Fruit fly (Drosophila melanogaster): ENCODE results near the gene CG5280.

CG5280 gene

DNA sequence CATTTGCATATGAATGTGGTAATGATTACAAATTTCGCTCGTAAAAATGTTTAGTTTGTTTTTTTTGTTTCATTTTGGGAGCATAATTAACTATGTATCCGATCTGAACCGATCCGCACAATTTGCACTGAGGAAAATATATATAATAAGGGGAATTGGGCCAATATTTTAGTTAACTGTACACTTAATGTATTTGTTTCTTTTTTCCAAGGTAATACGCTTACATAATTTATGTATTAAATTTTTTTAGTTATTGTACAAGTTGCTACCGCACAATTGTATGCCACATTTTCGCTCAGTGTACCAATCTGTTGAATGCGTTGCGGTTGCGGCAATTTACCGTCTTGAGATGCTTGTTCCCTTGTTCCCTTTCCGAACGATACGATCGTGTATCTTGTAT is 35.7 kb upstream of the CG5280 start (continued):
- TF ChIP-seq Hr78 (GFP tag; optimal IDR thresholded peaks at IDR 0.05) (peak in 1 of 2 experiments; percentile 63), jing (GFP tag; optimal IDR thresholded peaks at IDR 0.05) (peak; percentile 74), tin (GFP tag; optimal IDR thresholded peaks at IDR 0.05) (peak; percentile 82), E2f2 (GFP tag; IDR thresholded peaks at IDR 0.05) (peak; percentile 71), dmrt11E (tag; optimal IDR thresholded peaks at IDR 0.05) (peak; percentile 86), CG9932 (GFP tag; IDR thresholded peaks at IDR 0.05) (peak; percentile 85), Atf6 (GFP tag; IDR thresholded peaks at IDR 0.05) (peak; percentile 83), B-H2 (GFP tag; optimal IDR thresholded peaks at IDR 0.05) (no peak), ftz-f1 (GFP tag; optimal IDR thresholded peaks at IDR 0.05) (no peak), CG12219 (GFP tag; optimal IDR thresholded peaks at IDR 0.05) (peak; percentile 83), her (GFP tag; optimal IDR thresholded peaks at IDR 0.05) (peak; percentile 37), Chrac-16 (GFP tag; optimal IDR thresholded peaks at IDR 0.05) (peak; percentile 78), z (GFP tag; IDR thresholded peaks at IDR 0.05) (peak; percentile 72; the same call in 2 of the 3 replicates), HLH3B (GFP tag; IDR thresholded peaks at IDR 0.05) (peak; percentile 94), Jarid2 (GFP tag; optimal IDR thresholded peaks at IDR 0.05) (peak; percentile 49), wdn (GFP tag; IDR thresholded peaks at IDR 0.05) (peak; percentile 63), dysf (GFP tag; IDR thresholded peaks at IDR 0.05) (peak; percentile 93), Bgb (GFP tag; IDR thresholded peaks at IDR 0.05; ENCODE audit: partially characterized antibody) (no peak), bcd (GFP tag; optimal IDR thresholded peaks at IDR 0.05) (peak; percentile 74), ATbp (GFP tag; optimal IDR thresholded peaks at IDR 0.05) (peak; percentile 82), CG3407 (GFP tag; optimal IDR thresholded peaks at IDR 0.05) (peak; percentile 76), da (GFP tag; optimal IDR thresholded peaks at IDR 0.05) (peak; percentile 41), Neu2 (GFP tag; optimal IDR thresholded peaks at IDR 0.05; ENCODE audit: borderline replicate concordance) (no peak), lbe (GFP tag; optimal IDR thresholded peaks at IDR 0.05) (no peak), Gug (GFP tag; IDR thresholded peaks at IDR 0.05) (peak; percentile 80), maf-S (GFP tag; optimal IDR thresholded peaks at IDR 0.05) (peak; percentile 63), CHES-1-like (GFP tag; optimal IDR thresholded peaks at IDR 0.05) (peak; percentile 70), CG10147 (GFP tag; optimal IDR thresholded peaks at IDR 0.05) (peak; percentile 60), stwl (tag; optimal IDR thresholded peaks at IDR 0.05) (no peak), Aef1 (GFP tag; IDR thresholded peaks at IDR 0.05) (peak; percentile 89), CG10321 (GFP tag; IDR thresholded peaks at IDR 0.05) (peak; percentile 66), mam (GFP tag; optimal IDR thresholded peaks at IDR 0.05) (peak; percentile 81), run (tag; optimal IDR thresholded peaks at IDR 0.05) (peak; percentile 92), CG14965 (GFP tag; optimal IDR thresholded peaks at IDR 0.05; ENCODE audit: borderline replicate concordance) (peak; percentile 37), Nf-YA (GFP tag; IDR thresholded peaks at IDR 0.05) (peak; percentile 83), D19B (GFP tag; optimal IDR thresholded peaks at IDR 0.05) (peak; percentile 48), Atf-2 (GFP tag; optimal IDR thresholded peaks at IDR 0.05) (peak; percentile 77), CG7372 (GFP tag; IDR thresholded peaks at IDR 0.05) (peak; percentile 87), pum (GFP tag; optimal IDR thresholded peaks at IDR 0.05) (peak; percentile 79), tap (tag; optimal IDR thresholded peaks at IDR 0.05) (peak; percentile 81), CG8089 (GFP tag; optimal IDR thresholded peaks at IDR 0.05) (peak; percentile 75), nmo (GFP tag; optimal IDR thresholded peaks at IDR 0.05) (peak; percentile 89), CG15269 (tag; optimal IDR thresholded peaks at IDR 0.05) (peak; percentile 84), trh (GFP tag; optimal IDR thresholded peaks at IDR 0.05) (peak; percentile 69), CG2129 (GFP tag; IDR thresholded peaks at IDR 0.05; ENCODE audit: partially characterized antibody) (no peak), TFAM (GFP tag; optimal IDR thresholded peaks at IDR 0.05) (no peak), CG12744 (GFP tag; optimal IDR thresholded peaks at IDR 0.05) (peak; percentile 65), h (optimal IDR thresholded peaks at IDR 0.05) (no peak), peb (GFP tag; IDR thresholded peaks at IDR 0.05) (peak; percentile 90), Xbp1 (GFP tag; optimal IDR thresholded peaks at IDR 0.05) (peak; percentile 82), Rfx (GFP tag; IDR thresholded peaks at IDR 0.05) (peak; percentile 92), Ravus (GFP tag; IDR thresholded peaks at IDR 0.05) (peak; percentile 76)
